Fruit fly (Drosophila melanogaster) whole organism, embryonic: ENCODE results near the gene CG15373.

Experiments used
- BtbVII ChIP-seq: fragments of 200-800 bp; sonication (Bioruptor generic); optimal IDR thresholded peaks from 3 replicates; lab custom pipeline; 2017; ENCODE audit warnings: missing biosample characterization, mild to moderate bottlenecking, missing genetic modification characterization
- CG10147 ChIP-seq: fragments of 200-800 bp; sonication (Bioruptor generic); optimal IDR thresholded peaks from 2 replicates; lab custom pipeline; 2019; ENCODE audit warnings: missing biosample characterization, mild to moderate bottlenecking, missing genetic modification characterization, moderate library complexity
- CG11456 ChIP-seq: fragments of 200-800 bp; sonication (Bioruptor generic); IDR thresholded peaks from 3 replicates; pipeline ENCODE4 v1.3.6; 2022; ENCODE audit warnings: missing biosample characterization, missing genetic modification characterization
- CG11504 ChIP-seq: fragments of 200-800 bp; sonication (Bioruptor generic); optimal IDR thresholded peaks from 3 replicates; lab custom pipeline; 2019; ENCODE audit warnings: missing biosample characterization, mild to moderate bottlenecking, missing genetic modification characterization, moderate library complexity
- CG11695 ChIP-seq: fragments of 200-800 bp; sonication (Bioruptor generic); IDR thresholded peaks from 3 replicates; pipeline ENCODE4 v1.3.6; 2022; ENCODE audit warnings: missing biosample characterization, missing genetic modification characterization
- CG12104 ChIP-seq: fragments of 200-800 bp; sonication (Bioruptor generic); optimal IDR thresholded peaks from 3 replicates; lab custom pipeline; 2016; ENCODE audit warnings: missing biosample characterization, missing genetic modification characterization
- CG12769 ChIP-seq: fragments of 200-800 bp; sonication (Bioruptor generic); optimal IDR thresholded peaks from 2 replicates; lab custom pipeline; 2019; ENCODE audit warnings: missing biosample characterization, mild to moderate bottlenecking, missing genetic modification characterization, moderate library complexity
- CG13123 ChIP-seq: fragments of 200-800 bp; sonication (Bioruptor generic); optimal IDR thresholded peaks from 2 replicates; lab custom pipeline; 2016; ENCODE audit warnings: missing biosample characterization, missing genetic modification characterization
- CG13624 ChIP-seq: fragments of 200-800 bp; sonication (Bioruptor generic); optimal IDR thresholded peaks from 2 replicates; lab custom pipeline; 2016; ENCODE audit warnings: missing biosample characterization, missing genetic modification characterization
- CG13894 ChIP-seq: fragments of 200-800 bp; sonication (Bioruptor generic); optimal IDR thresholded peaks from 3 replicates; lab custom pipeline; 2018; ENCODE audit warnings: missing biosample characterization, mild to moderate bottlenecking, missing genetic modification characterization, moderate library complexity
- CG14860 ChIP-seq: fragments of 200-800 bp; sonication (Bioruptor generic); IDR thresholded peaks from 3 replicates; pipeline ENCODE4 v1.3.6; 2022; ENCODE audit warnings: missing biosample characterization, missing genetic modification characterization; ENCODE audit not compliant: partially characterized antibody
- CG1603 ChIP-seq: fragments of 200-800 bp; sonication (Bioruptor generic); optimal IDR thresholded peaks from 2 replicates; lab custom pipeline; 2019; ENCODE audit warnings: missing biosample characterization, mild to moderate bottlenecking, missing genetic modification characterization, moderate library complexity
- CG16863 ChIP-seq: fragments of 200-800 bp; sonication (Bioruptor generic); optimal IDR thresholded peaks from 3 replicates; lab custom pipeline; 2016; ENCODE audit warnings: missing biosample characterization, missing genetic modification characterization
- CG18619 ChIP-seq: fragments of 200-800 bp; sonication (Bioruptor generic); optimal IDR thresholded peaks from 3 replicates; lab custom pipeline; 2017; ENCODE audit warnings: missing biosample characterization, mild to moderate bottlenecking, missing genetic modification characterization
- CG3163 ChIP-seq: fragments of 200-800 bp; sonication (Bioruptor generic); optimal IDR thresholded peaks from 3 replicates; lab custom pipeline; 2016; ENCODE audit warnings: missing biosample characterization, missing genetic modification characterization
- CG32772 ChIP-seq: fragments of 200-800 bp; sonication (Bioruptor generic); IDR thresholded peaks from 2 replicates; pipeline ENCODE4 v1.3.6; 2022; ENCODE audit warnings: missing biosample characterization, missing genetic modification characterization
- CG4328 ChIP-seq: fragments of 200-800 bp; sonication (Bioruptor generic); optimal IDR thresholded peaks from 3 replicates; lab custom pipeline; 2017; ENCODE audit warnings: missing biosample characterization, missing genetic modification reagents, missing genetic modification characterization
- CG4360 ChIP-seq: fragments of 200-800 bp; sonication (Bioruptor generic); IDR thresholded peaks from 2 replicates; pipeline ENCODE4 v1.3.6; 2022; ENCODE audit warnings: missing biosample characterization, missing genetic modification characterization
- CG5180 ChIP-seq: fragments of 200-800 bp; sonication (Bioruptor generic); optimal IDR thresholded peaks from 3 replicates; lab custom pipeline; 2017; ENCODE audit warnings: missing biosample characterization, missing genetic modification characterization, mild to moderate bottlenecking, moderate library complexity, missing genetic modification reagents
- CG6683 ChIP-seq: fragments of 200-800 bp; sonication (Bioruptor generic); optimal IDR thresholded peaks from 2 replicates; lab custom pipeline; 2017; ENCODE audit warnings: missing biosample characterization, mild to moderate bottlenecking, missing genetic modification characterization, missing genetic modification reagents
- CG6765 ChIP-seq: fragments of 200-800 bp; sonication (Bioruptor generic); optimal IDR thresholded peaks from 3 replicates; lab custom pipeline; 2017; ENCODE audit warnings: missing biosample characterization, mild to moderate bottlenecking, missing genetic modification characterization
- CG7372 ChIP-seq: fragments of 200-800 bp; sonication (Bioruptor generic); IDR thresholded peaks from 2 replicates; pipeline ENCODE4 v1.3.6; 2022; ENCODE audit warnings: missing biosample characterization, missing genetic modification characterization
- CG8359 ChIP-seq: fragments of 200-800 bp; sonication (Bioruptor generic); optimal IDR thresholded peaks from 2 replicates; lab custom pipeline; 2017; ENCODE audit warnings: missing biosample characterization, mild to moderate bottlenecking, missing genetic modification characterization, borderline replicate concordance
- D19A ChIP-seq: fragments of 200-800 bp; optimal IDR thresholded peaks from 3 replicates; lab custom pipeline; 2019; ENCODE audit warnings: missing biosample characterization, mild to moderate bottlenecking, missing genetic modification characterization, moderate library complexity
- Dek ChIP-seq: fragments of 200-800 bp; sonication (Bioruptor generic); optimal IDR thresholded peaks from 3 replicates; lab custom pipeline; 2019; ENCODE audit warnings: missing biosample characterization, mild to moderate bottlenecking, missing genetic modification characterization, moderate library complexity
- Hr39 ChIP-seq: fragments of >200 bp; optimal IDR thresholded peaks from 2 replicates; lab custom pipeline; 2017
- Hr78 ChIP-seq, 2 experiments: fragments of 200-800 bp in 1 of 2; fragments of >200 bp in 1 of 2; sonication (Bioruptor generic) in 1 of 2; optimal IDR thresholded peaks; 2 replicates each; lab custom pipeline; 2017 to 2019; ENCODE audit warnings: missing biosample characterization in 2 of 2, missing genetic modification characterization in 2 of 2, mild to moderate bottlenecking in 1 of 2, moderate library complexity in 1 of 2
- MBD-R2 ChIP-seq: fragments of 200-800 bp; sonication (Bioruptor generic); IDR thresholded peaks from 2 replicates; pipeline ENCODE4 v1.3.6; 2022; ENCODE audit warnings: missing biosample characterization, missing genetic modification characterization
- Mes4 ChIP-seq: fragments of 200-800 bp; sonication (Bioruptor generic); optimal IDR thresholded peaks from 2 replicates; lab custom pipeline; 2016; ENCODE audit warnings: missing biosample characterization, missing genetic modification characterization
- Oli ChIP-seq: fragments of 200-800 bp; sonication (Bioruptor generic); optimal IDR thresholded peaks from 2 replicates; lab custom pipeline; 2018; ENCODE audit warnings: missing biosample characterization, mild to moderate bottlenecking, missing genetic modification characterization, moderate library complexity
- Spps ChIP-seq: fragments of 200-800 bp; sonication (Bioruptor generic); optimal IDR thresholded peaks from 2 replicates; lab custom pipeline; 2018; ENCODE audit warnings: missing biosample characterization, mild to moderate bottlenecking, missing genetic modification characterization
- TFAM ChIP-seq: fragments of 200-800 bp; sonication (Bioruptor generic); optimal IDR thresholded peaks from 2 replicates; lab custom pipeline; 2017; ENCODE audit warnings: missing biosample characterization, missing genetic modification characterization, inconsistent platforms
- chm ChIP-seq: fragments of 200-800 bp; sonication (Bioruptor generic); IDR thresholded peaks from 2 replicates; pipeline ENCODE4 v1.3.6; 2022; ENCODE audit warnings: missing biosample characterization, missing genetic modification characterization
- gem ChIP-seq: fragments of 200-800 bp; sonication (Bioruptor generic); optimal IDR thresholded peaks from 2 replicates; lab custom pipeline; 2019; ENCODE audit warnings: missing biosample characterization, mild to moderate bottlenecking, missing genetic modification characterization, moderate library complexity
- grau ChIP-seq: fragments of 200-800 bp; optimal IDR thresholded peaks from 3 replicates; lab custom pipeline; 2019; ENCODE audit warnings: missing biosample characterization, mild to moderate bottlenecking, missing genetic modification characterization, moderate library complexity
- gt ChIP-seq: fragments of 200-800 bp; sonication (Bioruptor generic); IDR thresholded peaks from 2 replicates; pipeline ENCODE4 v1.3.6; 2022; ENCODE audit warnings: missing biosample characterization, missing genetic modification characterization
- hbn ChIP-seq: fragments of 200-800 bp; sonication (Bioruptor generic); IDR thresholded peaks from 2 replicates; pipeline ENCODE4 v1.3.6; 2022; ENCODE audit warnings: missing biosample characterization, missing genetic modification characterization; ENCODE audit not compliant: partially characterized antibody
- kah ChIP-seq: fragments of 200-800 bp; sonication (Bioruptor generic); optimal IDR thresholded peaks from 2 replicates; lab custom pipeline; 2018; ENCODE audit warnings: missing biosample characterization, mild to moderate bottlenecking, missing genetic modification characterization
- klu ChIP-seq: fragments of 200-800 bp; sonication (Bioruptor generic); IDR thresholded peaks from 2 replicates; pipeline ENCODE4 v1.3.6; 2022; ENCODE audit warnings: missing biosample characterization, missing genetic modification characterization
- knrl ChIP-seq: fragments of 200-800 bp; sonication (Bioruptor generic); IDR thresholded peaks from 3 replicates; pipeline ENCODE4 v1.3.6; 2022; ENCODE audit warnings: missing biosample characterization, missing genetic modification characterization; ENCODE audit not compliant: partially characterized antibody
- lov ChIP-seq, 2 experiments: fragments of 200-800 bp in 1 of 2; fragments of >200 bp in 1 of 2; sonication (Bioruptor generic) in 1 of 2; IDR thresholded peaks in 1 of 2; optimal IDR thresholded peaks in 1 of 2; 2 replicates in 1 of 2; 3 replicates in 1 of 2; pipeline versions ENCODE4 v1.3.6 to Lab custom; 2017 to 2022; ENCODE audit warnings: missing biosample characterization in 1 of 2, missing genetic modification characterization in 1 of 2
- nerfin-1 ChIP-seq: fragments of 200-800 bp; sonication (Bioruptor generic); optimal IDR thresholded peaks from 3 replicates; lab custom pipeline; 2019; ENCODE audit warnings: missing biosample characterization, mild to moderate bottlenecking, missing genetic modification characterization, moderate library complexity
- ranshi ChIP-seq: fragments of 200-800 bp; sonication (Bioruptor generic); IDR thresholded peaks from 2 replicates; pipeline ENCODE4 v1.3.6; 2022; ENCODE audit warnings: missing biosample characterization, missing genetic modification characterization
- scrt ChIP-seq: fragments of 200-800 bp; sonication (Bioruptor generic); optimal IDR thresholded peaks from 2 replicates; lab custom pipeline; 2018; ENCODE audit warnings: missing biosample characterization, mild to moderate bottlenecking, missing genetic modification characterization, moderate library complexity
- sisA ChIP-seq: fragments of 200-800 bp; sonication (Bioruptor generic); IDR thresholded peaks from 2 replicates; pipeline ENCODE4 v1.3.6; 2022; ENCODE audit warnings: missing biosample characterization, missing genetic modification characterization
- sqz ChIP-seq: fragments of 200-800 bp; sonication (Bioruptor generic); optimal IDR thresholded peaks from 3 replicates; lab custom pipeline; 2018; ENCODE audit warnings: missing biosample characterization, mild to moderate bottlenecking, missing genetic modification characterization
- ttk ChIP-seq: fragments of 200-800 bp; sonication (Bioruptor generic); IDR thresholded peaks from 2 replicates; pipeline ENCODE4 v2.1.2; 2022; ENCODE audit warnings: missing biosample characterization, missing genetic modification characterization
- unc-4 ChIP-seq: fragments of 200-800 bp; sonication (Bioruptor generic); IDR thresholded peaks from 2 replicates; pipeline ENCODE4 v1.3.6; 2022; ENCODE audit warnings: missing biosample characterization, missing genetic modification characterization; ENCODE audit not compliant: partially characterized antibody

The CG15373 gene

DNA sequence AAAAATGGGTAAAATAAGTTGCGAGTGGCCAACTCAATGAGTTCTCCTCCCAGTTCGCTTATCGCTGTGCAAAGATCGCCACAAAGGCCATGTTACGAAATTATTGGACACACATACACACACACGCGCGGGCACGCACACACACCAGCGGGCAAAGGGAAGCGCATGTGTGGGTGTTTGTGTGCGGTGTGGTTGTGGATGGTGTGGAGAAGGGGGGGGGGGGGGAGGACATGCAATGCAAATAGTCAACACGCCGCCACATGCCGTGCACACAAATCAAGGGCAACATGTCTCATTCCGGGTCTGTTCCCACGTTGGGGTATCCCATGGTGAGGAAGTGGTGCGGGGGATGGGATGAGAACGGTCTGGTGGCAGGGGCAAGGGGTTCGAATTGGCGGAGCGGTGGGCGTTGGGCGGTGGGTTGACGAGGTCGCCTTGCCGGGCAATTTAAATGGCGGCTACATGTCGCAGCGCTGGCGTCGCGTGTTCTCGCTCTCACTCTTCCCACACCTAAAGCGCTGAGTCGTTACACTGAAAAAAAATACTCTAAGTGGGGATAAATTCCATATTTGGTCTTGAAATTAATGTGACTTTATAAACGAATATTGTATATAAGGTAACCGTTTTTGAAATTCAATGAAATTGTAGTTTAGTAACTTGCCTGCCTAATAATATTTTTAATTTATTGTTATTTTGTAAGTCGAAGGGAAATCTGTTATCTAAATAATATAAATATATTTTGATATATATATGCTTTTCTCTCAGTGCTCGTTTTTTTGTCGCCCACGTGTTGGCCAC, 39.8 kb upstream of the CG15373 start (continued):
- TF ChIP-seq grau (tag; lab: Kevin White, UChicago) (peak; percentile 5), CG3163 (GFP tag; lab: Kevin White, UChicago) (no peak), ranshi (no peak), hbn (GFP tag; lab: Robert Waterston, UW) (no peak), CG12769 (tag; lab: Kevin White, UChicago) (no peak), gt (GFP tag; lab: Robert Waterston, UW) (no peak), CG14860 (GFP tag; lab: Robert Waterston, UW) (no peak), CG1603 (tag; lab: Kevin White, UChicago) (no peak), Spps (tag; lab: Kevin White, UChicago) (no peak), gem (tag; lab: Kevin White, UChicago) (peak; percentile 23), BtbVII (GFP tag; lab: Kevin White, UChicago) (peak; percentile 44), CG13894 (peak; percentile 36), sisA (GFP tag; lab: Robert Waterston, UW) (peak; percentile 42), CG10147 (GFP tag; lab: Kevin White, UChicago) (peak; percentile 68), unc-4 (GFP tag; lab: Robert Waterston, UW) (no peak), knrl (GFP tag; lab: Robert Waterston, UW) (no peak), scrt (peak; percentile 60), MBD-R2 (GFP tag; lab: Robert Waterston, UW) (no peak), CG16863 (no peak), CG11456 (GFP tag; lab: Robert Waterston, UW) (no peak), CG6683 (peak; percentile 51), D19A (tag; lab: Kevin White, UChicago) (peak; percentile 25), CG7372 (GFP tag; lab: Robert Waterston, UW) (no peak), CG12104 (peak; percentile 5), CG8359 (no peak), Oli (no peak), Hr39 (lab: Kevin White, UChicago) (peak; percentile 92), Mes4 (GFP tag; lab: Kevin White, UChicago) (no peak), kah (peak; percentile 2), nerfin-1 (tag; lab: Kevin White, UChicago) (peak; percentile 13), CG4328 (GFP tag; lab: Kevin White, UChicago) (peak; percentile 43), lov (optimal IDR thresholded peaks at IDR 0.05; lab: Kevin White, UChicago) (no peak), lov (GFP tag; IDR thresholded peaks at IDR 0.05; lab: Robert Waterston, UW) (no peak), CG13624 (GFP tag; lab: Kevin White, UChicago) (no peak), CG6765 (GFP tag; lab: Kevin White, UChicago) (peak; percentile 13), Hr78 (GFP tag; optimal IDR thresholded peaks at IDR 0.05; lab: Kevin White, UChicago) (no peak), klu (no peak), CG13123 (GFP tag; lab: Kevin White, UChicago) (no peak), CG11504 (tag; lab: Kevin White, UChicago) (peak; percentile 79), TFAM (no peak), CG18619 (GFP tag; lab: Kevin White, UChicago) (no peak), sqz (no peak), CG4360 (GFP tag; lab: Robert Waterston, UW) (no peak), CG32772 (no peak), CG11695 (GFP tag; lab: Robert Waterston, UW) (no peak), ttk (GFP tag; lab: Robert Waterston, UW) (no peak), Dek (tag; lab: Kevin White, UChicago) (no peak), CG5180 (GFP tag; lab: Kevin White, UChicago) (peak; percentile 6), chm (no peak)
